Fruit fly (Drosophila melanogaster): ENCODE data around the gene CG45072.

dm6 chr3R:30109380-30109779 lies 13.7 kb downstream of the CG45072 start:
- TF ChIP-seq psq (optimal IDR thresholded peaks at IDR 0.05), result no peak
- TF ChIP-seq CG8478 (optimal IDR thresholded peaks at IDR 0.05), result no peak

Data from whole organism.